Fruit fly (Drosophila melanogaster) whole organism, embryonic: ENCODE results near the gene Hip14.

Experiments used
- B-H1 ChIP-seq: fragments of 200-800 bp; sonication (Bioruptor generic); IDR thresholded peaks from 3 replicates; pipeline ENCODE4 v1.3.6; 2022; ENCODE audit warnings: missing biosample characterization, missing genetic modification characterization
- CG10147 ChIP-seq: fragments of 200-800 bp; sonication (Bioruptor generic); optimal IDR thresholded peaks from 2 replicates; lab custom pipeline; 2019; ENCODE audit warnings: missing biosample characterization, mild to moderate bottlenecking, missing genetic modification characterization, moderate library complexity
- CG10654 ChIP-seq: fragments of 200-800 bp; sonication (Bioruptor generic); optimal IDR thresholded peaks from 2 replicates; lab custom pipeline; 2016; ENCODE audit warnings: missing biosample characterization, missing genetic modification characterization
- CG10979 ChIP-seq: fragments of 200-800 bp; sonication (Bioruptor generic); optimal IDR thresholded peaks from 2 replicates; lab custom pipeline; 2018; ENCODE audit warnings: missing biosample characterization, mild to moderate bottlenecking, missing genetic modification characterization, moderate library complexity
- CG12659 ChIP-seq: fragments of 200-800 bp; sonication (Bioruptor generic); optimal IDR thresholded peaks from 3 replicates; lab custom pipeline; 2017; ENCODE audit warnings: mild to moderate bottlenecking, missing biosample characterization, missing genetic modification reagents, missing genetic modification characterization
- CG13287 ChIP-seq: fragments of 200-800 bp; sonication (Bioruptor generic); IDR thresholded peaks from 2 replicates; pipeline ENCODE4 v1.3.6; 2022; ENCODE audit warnings: missing biosample characterization, missing genetic modification characterization; ENCODE audit not compliant: partially characterized antibody
- CG14441 ChIP-seq: fragments of 200-800 bp; sonication (Bioruptor generic); IDR thresholded peaks from 2 replicates; pipeline ENCODE4 v1.3.6; 2022; ENCODE audit warnings: missing biosample characterization, missing genetic modification characterization
- CG15514 ChIP-seq: fragments of 200-800 bp; sonication (Bioruptor generic); optimal IDR thresholded peaks from 3 replicates; lab custom pipeline; 2017; ENCODE audit warnings: missing biosample characterization, missing genetic modification characterization, mild to moderate bottlenecking, moderate library complexity, missing genetic modification reagents
- CG17359 ChIP-seq: fragments of 200-800 bp; sonication (Bioruptor generic); optimal IDR thresholded peaks from 3 replicates; lab custom pipeline; 2018; ENCODE audit warnings: missing biosample characterization, mild to moderate bottlenecking, missing genetic modification characterization, moderate library complexity
- CG17612 ChIP-seq: fragments of 200-800 bp; sonication (Bioruptor generic); IDR thresholded peaks from 2 replicates; pipeline ENCODE4 v1.3.6; 2022; ENCODE audit warnings: missing biosample characterization, missing genetic modification characterization
- CG17829 ChIP-seq: fragments of 200-800 bp; optimal IDR thresholded peaks from 2 replicates; lab custom pipeline; 2019; ENCODE audit warnings: missing biosample characterization, mild to moderate bottlenecking, missing genetic modification characterization, moderate library complexity
- CG18476 ChIP-seq: fragments of 200-800 bp; sonication (Bioruptor generic); optimal IDR thresholded peaks from 2 replicates; lab custom pipeline; 2016; ENCODE audit warnings: missing biosample characterization, mild to moderate bottlenecking, missing genetic modification characterization
- CG18764 ChIP-seq: fragments of 200-800 bp; sonication (Bioruptor generic); optimal IDR thresholded peaks from 3 replicates; lab custom pipeline; 2016; ENCODE audit warnings: missing biosample characterization, missing genetic modification characterization
- CG32532 ChIP-seq: fragments of 200-800 bp; sonication (Bioruptor generic); IDR thresholded peaks from 2 replicates; pipeline ENCODE4 v1.3.6; 2022; ENCODE audit warnings: missing biosample characterization, missing genetic modification characterization
- CG3281 ChIP-seq: fragments of 200-800 bp; sonication (Bioruptor generic); optimal IDR thresholded peaks from 3 replicates; lab custom pipeline; 2017; ENCODE audit warnings: missing biosample characterization, mild to moderate bottlenecking, missing genetic modification characterization
- CG4707 ChIP-seq: fragments of 200-800 bp; sonication (Bioruptor generic); optimal IDR thresholded peaks from 2 replicates; lab custom pipeline; 2018; ENCODE audit warnings: missing biosample characterization, mild to moderate bottlenecking, missing genetic modification characterization, moderate library complexity
- CG6175 ChIP-seq: fragments of 200-800 bp; sonication (Bioruptor generic); IDR thresholded peaks from 3 replicates; pipeline ENCODE4 v1.3.6; 2022; ENCODE audit warnings: missing biosample characterization, missing genetic modification characterization
- CG7745 ChIP-seq: fragments of 200-800 bp; sonication (Bioruptor generic); optimal IDR thresholded peaks from 2 replicates; lab custom pipeline; 2018; ENCODE audit warnings: missing biosample characterization, mild to moderate bottlenecking, missing genetic modification characterization, moderate library complexity
- CG7839 ChIP-seq: fragments of 200-800 bp; sonication (Bioruptor generic); optimal IDR thresholded peaks from 3 replicates; lab custom pipeline; 2018; ENCODE audit warnings: missing biosample characterization, mild to moderate bottlenecking, missing genetic modification characterization, moderate library complexity
- CG9727 ChIP-seq: fragments of 200-800 bp; sonication (Bioruptor generic); optimal IDR thresholded peaks from 3 replicates; lab custom pipeline; 2017; ENCODE audit warnings: missing biosample characterization, mild to moderate bottlenecking, missing genetic modification characterization
- E2f2 ChIP-seq: fragments of 200-800 bp; sonication (Bioruptor generic); IDR thresholded peaks from 2 replicates; pipeline ENCODE4 v1.3.6; 2022; ENCODE audit warnings: missing biosample characterization, missing genetic modification characterization
- Fer2 ChIP-seq: fragments of 200-800 bp; sonication (Bioruptor generic); optimal IDR thresholded peaks from 2 replicates; lab custom pipeline; 2018; ENCODE audit warnings: missing biosample characterization, mild to moderate bottlenecking, missing genetic modification characterization, moderate library complexity
- Fer3 ChIP-seq: fragments of 200-800 bp; sonication (Bioruptor generic); optimal IDR thresholded peaks from 2 replicates; lab custom pipeline; 2018; ENCODE audit warnings: missing biosample characterization, mild to moderate bottlenecking, missing genetic modification characterization, moderate library complexity
- H2.0 ChIP-seq: fragments of 200-800 bp; sonication (Bioruptor generic); IDR thresholded peaks from 2 replicates; pipeline ENCODE4 v1.3.6; 2022; ENCODE audit warnings: missing biosample characterization, missing genetic modification characterization
- HHEX ChIP-seq: fragments of 200-800 bp; sonication (Bioruptor generic); optimal IDR thresholded peaks from 3 replicates; lab custom pipeline; 2017; ENCODE audit warnings: missing biosample characterization, mild to moderate bottlenecking, missing genetic modification characterization, missing genetic modification reagents
- HLH54F ChIP-seq: fragments of 200-800 bp; sonication (Bioruptor generic); optimal IDR thresholded peaks from 3 replicates; lab custom pipeline; 2016; ENCODE audit warnings: missing biosample characterization, missing genetic modification characterization
- Hr51 ChIP-seq, 2 experiments: fragments of 200-800 bp; sonication (Bioruptor generic); optimal IDR thresholded peaks; 2 replicates in 1 of 2; 3 replicates in 1 of 2; lab custom pipeline; 2016 to 2018; ENCODE audit warnings: missing biosample characterization in 2 of 2, missing genetic modification characterization in 2 of 2, mild to moderate bottlenecking in 1 of 2, moderate library complexity in 1 of 2
- MTF-1 ChIP-seq: fragments of 200-800 bp; sonication (Bioruptor generic); optimal IDR thresholded peaks from 2 replicates; lab custom pipeline; 2018; ENCODE audit warnings: missing biosample characterization, mild to moderate bottlenecking, missing genetic modification characterization, borderline replicate concordance
- Mad ChIP-seq: fragments of 200-800 bp; sonication (Bioruptor generic); optimal IDR thresholded peaks from 2 replicates; lab custom pipeline; 2016; ENCODE audit warnings: missing biosample characterization, missing genetic modification characterization
- PHDP ChIP-seq: fragments of 200-800 bp; sonication (Bioruptor generic); optimal IDR thresholded peaks from 3 replicates; lab custom pipeline; 2018; ENCODE audit warnings: missing biosample characterization, mild to moderate bottlenecking, missing genetic modification characterization, moderate library complexity
- Ptx1 ChIP-seq: fragments of 200-800 bp; sonication (Bioruptor generic); IDR thresholded peaks from 2 replicates; pipeline ENCODE4 v1.3.6; 2022; ENCODE audit warnings: missing biosample characterization, missing genetic modification characterization
- ab ChIP-seq: fragments of 200-800 bp; sonication (Bioruptor generic); optimal IDR thresholded peaks from 2 replicates; lab custom pipeline; 2016; ENCODE audit warnings: missing biosample characterization, missing genetic modification characterization
- cad ChIP-seq: fragments of >200 bp; optimal IDR thresholded peaks from 2 replicates; lab custom pipeline; 2017; ENCODE audit warnings: missing biosample characterization, missing genetic modification characterization
- chm ChIP-seq: fragments of 200-800 bp; sonication (Bioruptor generic); IDR thresholded peaks from 2 replicates; pipeline ENCODE4 v1.3.6; 2022; ENCODE audit warnings: missing biosample characterization, missing genetic modification characterization
- dmrt11E ChIP-seq: fragments of 200-800 bp; sonication (Bioruptor generic); optimal IDR thresholded peaks from 3 replicates; lab custom pipeline; 2018; ENCODE audit warnings: missing biosample characterization, mild to moderate bottlenecking, missing genetic modification characterization, moderate library complexity
- eve ChIP-seq, 2 experiments: fragments of >200 bp; optimal IDR thresholded peaks; 2 replicates each; lab custom pipeline; 2017; ENCODE audit warnings: missing biosample characterization in 2 of 2, missing genetic modification characterization in 2 of 2
- fd96Cb ChIP-seq: fragments of 200-800 bp; sonication (Bioruptor generic); optimal IDR thresholded peaks from 2 replicates; lab custom pipeline; 2018; ENCODE audit warnings: missing biosample characterization, mild to moderate bottlenecking, missing genetic modification characterization, moderate library complexity
- ftz-f1 ChIP-seq: fragments of 200-800 bp; sonication (Bioruptor generic); optimal IDR thresholded peaks from 2 replicates; lab custom pipeline; 2016; ENCODE audit warnings: missing biosample characterization, missing genetic modification characterization
- fu2 ChIP-seq: fragments of 200-800 bp; sonication (Bioruptor generic); optimal IDR thresholded peaks from 2 replicates; lab custom pipeline; 2016; ENCODE audit warnings: missing biosample characterization, missing genetic modification characterization
- gem ChIP-seq: fragments of 200-800 bp; sonication (Bioruptor generic); optimal IDR thresholded peaks from 2 replicates; lab custom pipeline; 2019; ENCODE audit warnings: missing biosample characterization, mild to moderate bottlenecking, missing genetic modification characterization, moderate library complexity
- hkb ChIP-seq, 2 experiments: fragments of 200-800 bp in 1 of 2; fragments of >200 bp in 1 of 2; sonication (Bioruptor generic) in 1 of 2; IDR thresholded peaks in 1 of 2; optimal IDR thresholded peaks in 1 of 2; 2 replicates each; pipeline versions ENCODE4 v1.3.6 to Lab custom; 2017 to 2022; ENCODE audit warnings: missing biosample characterization in 1 of 2, missing genetic modification characterization in 1 of 2
- jumu ChIP-seq: fragments of 200-800 bp; sonication (Bioruptor generic); optimal IDR thresholded peaks from 3 replicates; lab custom pipeline; 2016; ENCODE audit warnings: missing biosample characterization, missing genetic modification characterization
- pho ChIP-seq: fragments of 200-800 bp; sonication (Bioruptor generic); optimal IDR thresholded peaks from 2 replicates; lab custom pipeline; 2016; ENCODE audit warnings: missing biosample characterization, missing genetic modification characterization
- sd ChIP-seq: fragments of 200-800 bp; sonication (Bioruptor generic); optimal IDR thresholded peaks from 3 replicates; lab custom pipeline; 2018; ENCODE audit warnings: missing biosample characterization, mild to moderate bottlenecking, missing genetic modification characterization, moderate library complexity
- sens ChIP-seq: fragments of 200-800 bp; sonication (Bioruptor generic); peaks from one replicate; lab custom pipeline; 2016; ENCODE audit warnings: missing biosample characterization, missing genetic modification characterization
- seq ChIP-seq: fragments of 200-800 bp; sonication (Bioruptor generic); IDR thresholded peaks from 2 replicates; pipeline ENCODE4 v1.3.6; 2022; ENCODE audit warnings: missing biosample characterization, missing genetic modification characterization
- sob ChIP-seq: fragments of 200-800 bp; sonication (Bioruptor generic); IDR thresholded peaks from 2 replicates; pipeline ENCODE4 v1.3.6; 2022; ENCODE audit warnings: missing biosample characterization, missing genetic modification characterization
- tgo ChIP-seq: fragments of 200-800 bp; sonication (Bioruptor generic); IDR thresholded peaks from 3 replicates; pipeline ENCODE4 v1.3.6; 2022; ENCODE audit warnings: missing biosample characterization, missing genetic modification characterization

Gene Hip14

dm6 chr3L:15999358-16000005, 11.4 kb downstream of the Hip14 start (continued):
- 0 out of 2 replicates have a peak, but pooled peaks have one; percentile 10 for TF ChIP-seq H2.0 (GFP tag; lab: Robert Waterston, UW)
- TF ChIP-seq B-H1 (GFP tag; lab: Robert Waterston, UW), result peak; percentile 23; the same call in 1 of the 3 replicates
- TF ChIP-seq eve (GFP tag; optimal IDR thresholded peaks at IDR 0.05; lab: Kevin White, UChicago), result peak in 1 of 2 experiments; percentile 30
- peak; percentile 10 for TF ChIP-seq fu2 (GFP tag; lab: Kevin White, UChicago)
- TF ChIP-seq sob (GFP tag; lab: Robert Waterston, UW), result peak; percentile 67
- peak; percentile 53 for TF ChIP-seq Fer3
- peak; percentile 92 for TF ChIP-seq sd (tag; lab: Kevin White, UChicago)
- no peak for TF ChIP-seq CG6175 (GFP tag; lab: Robert Waterston, UW)
- peak; percentile 30 for TF ChIP-seq CG12659 (GFP tag; lab: Kevin White, UChicago)
- peak; percentile 63 for TF ChIP-seq CG7745 (tag; lab: Kevin White, UChicago)
- TF ChIP-seq pho (GFP tag; lab: Kevin White, UChicago), result peak; percentile 13
- TF ChIP-seq CG10147 (GFP tag; lab: Kevin White, UChicago), result peak; percentile 46
- peak; percentile 55 for TF ChIP-seq CG7839 (tag; lab: Kevin White, UChicago)
- peak; percentile 53; the same call in 1 of the 2 replicates for TF ChIP-seq seq (GFP tag; lab: Robert Waterston, UW)
- TF ChIP-seq CG17612 (GFP tag; lab: Robert Waterston, UW), result 0 out of 2 replicates have a peak, but pooled peaks have one; percentile 25
- TF ChIP-seq CG10654, result peak; percentile 9
- TF ChIP-seq HHEX (GFP tag; lab: Kevin White, UChicago), result peak; percentile 43
- peak; percentile 82 for TF ChIP-seq sens
- TF ChIP-seq tgo (GFP tag; lab: Robert Waterston, UW), result peak; percentile 38; the same call in 2 of the 3 replicates
- TF ChIP-seq hkb (optimal IDR thresholded peaks at IDR 0.05; lab: Kevin White, UChicago), result no peak
- peak; percentile 49 for TF ChIP-seq hkb (GFP tag; IDR thresholded peaks at IDR 0.05; lab: Robert Waterston, UW)
- peak; percentile 59 for TF ChIP-seq CG9727
- peak; percentile 51 for TF ChIP-seq CG15514 (GFP tag; lab: Kevin White, UChicago)
- TF ChIP-seq HLH54F (GFP tag; lab: Kevin White, UChicago), result peak; percentile 24
- peak; percentile 3 for TF ChIP-seq CG17359
- peak; percentile 64; the same call in 1 of the 2 replicates for TF ChIP-seq CG32532
- TF ChIP-seq ftz-f1, result peak; percentile 58
- peak; percentile 63 for TF ChIP-seq PHDP (tag; lab: Kevin White, UChicago)
- peak; percentile 74 for TF ChIP-seq gem (tag; lab: Kevin White, UChicago)
- peak; percentile 37 for TF ChIP-seq CG14441 (GFP tag; lab: Robert Waterston, UW)
- peak; percentile 18; the same call in 1 of the 2 replicates for TF ChIP-seq CG13287 (GFP tag; lab: Robert Waterston, UW)
- no peak for TF ChIP-seq jumu
- peak; percentile 65 for TF ChIP-seq CG3281 (GFP tag; lab: Kevin White, UChicago)
- TF ChIP-seq CG4707 (GFP tag; lab: Kevin White, UChicago), result no peak
- peak; percentile 30 for TF ChIP-seq dmrt11E (tag; lab: Kevin White, UChicago)
- TF ChIP-seq Fer2 (tag; lab: Kevin White, UChicago), result peak; percentile 3
- TF ChIP-seq E2f2 (GFP tag; lab: Robert Waterston, UW), result peak; percentile 43
- TF ChIP-seq MTF-1, result no peak
- TF ChIP-seq CG18764 (GFP tag; lab: Kevin White, UChicago), result peak; percentile 17
- no peak; the same call in 1 of the 2 replicates for TF ChIP-seq chm (GFP tag; lab: Robert Waterston, UW)
- no peak for TF ChIP-seq ab (GFP tag; lab: Kevin White, UChicago)
- TF ChIP-seq fd96Cb (tag; lab: Kevin White, UChicago), result peak; percentile 6
- peak; percentile 35 for TF ChIP-seq CG10979 (tag; lab: Kevin White, UChicago)
- TF ChIP-seq Ptx1 (GFP tag; lab: Robert Waterston, UW), result no peak; the same call in none of the 2 replicates
- peak; percentile 21 for TF ChIP-seq Mad
- TF ChIP-seq Hr51 (GFP tag; optimal IDR thresholded peaks at IDR 0.05; lab: Kevin White, UChicago), result peak; percentile 49 to 65
- peak; percentile 41 for TF ChIP-seq CG18476
- no peak for TF ChIP-seq cad
- TF ChIP-seq CG17829, result peak; percentile 37
